Fruit fly (Drosophila melanogaster) whole organism, adult: Measurements from ENCODE around the gene meep.
A peak's percentile ranks its signal among the peaks of the same experiment; 100 is the strongest.
"Not testable (repeated sequence)": the region's sequence is repeated elsewhere in the genome, so short reads cannot be mapped to it uniquely, and the experiment has no call there.

Source experiments
- CG11617 ChIP-seq: fragments of 200-800 bp; sonication (Bioruptor generic); optimal IDR thresholded peaks from 2 replicates; lab custom pipeline; 2017; ENCODE audit warnings: mild to moderate bottlenecking, missing biosample characterization, missing genetic modification reagents, missing genetic modification characterization
- CG12768 ChIP-seq: fragments of 200-800 bp; sonication (Bioruptor generic); optimal IDR thresholded peaks from 2 replicates; lab custom pipeline; 2017; ENCODE audit warnings: missing biosample characterization, missing genetic modification characterization, mild to moderate bottlenecking, moderate library complexity, missing genetic modification reagents
- CG14711 ChIP-seq: fragments of 200-800 bp; sonication (Bioruptor generic); optimal IDR thresholded peaks from 2 replicates; lab custom pipeline; 2018; ENCODE audit warnings: missing biosample characterization, mild to moderate bottlenecking, missing genetic modification characterization, moderate library complexity
- CG1620 ChIP-seq: fragments of 200-800 bp; sonication (Bioruptor generic); optimal IDR thresholded peaks from 2 replicates; lab custom pipeline; 2016; ENCODE audit warnings: missing biosample characterization, missing genetic modification characterization
- CG33017 ChIP-seq: fragments of 200-800 bp; sonication (Bioruptor generic); optimal IDR thresholded peaks from 2 replicates; lab custom pipeline; 2018; ENCODE audit warnings: missing biosample characterization, mild to moderate bottlenecking, missing genetic modification characterization, moderate library complexity
- CG5204 ChIP-seq: fragments of 200-800 bp; sonication (Bioruptor generic); optimal IDR thresholded peaks from 2 replicates; lab custom pipeline; 2016; ENCODE audit warnings: missing biosample characterization, missing genetic modification characterization
- CG7045 ChIP-seq: fragments of 200-800 bp; sonication (Bioruptor generic); optimal IDR thresholded peaks from 2 replicates; lab custom pipeline; 2017; ENCODE audit warnings: missing biosample characterization, mild to moderate bottlenecking, missing genetic modification characterization
- CG7101 ChIP-seq: fragments of 200-800 bp; sonication (Bioruptor generic); optimal IDR thresholded peaks from 2 replicates; lab custom pipeline; 2018; ENCODE audit warnings: missing biosample characterization, mild to moderate bottlenecking, missing genetic modification characterization, moderate library complexity
- Clk ChIP-seq: fragments of 200-800 bp; sonication (Bioruptor generic); optimal IDR thresholded peaks from 2 replicates; lab custom pipeline; 2017; ENCODE audit warnings: missing biosample characterization, missing genetic modification characterization
- Crg-1 ChIP-seq: fragments of 200-800 bp; sonication (Bioruptor generic); optimal IDR thresholded peaks from 2 replicates; lab custom pipeline; 2016; ENCODE audit warnings: missing biosample characterization, missing genetic modification characterization
- Hr96 ChIP-seq: fragments of 200-800 bp; sonication (Bioruptor generic); optimal IDR thresholded peaks from 2 replicates; lab custom pipeline; 2016; ENCODE audit warnings: missing biosample characterization, missing genetic modification characterization
- Mnt ChIP-seq: fragments of 200-800 bp; sonication (Bioruptor generic); optimal IDR thresholded peaks from 2 replicates; lab custom pipeline; 2016; ENCODE audit warnings: missing biosample characterization, mild to moderate bottlenecking, missing genetic modification characterization
- bab1 ChIP-seq: fragments of 200-800 bp; sonication (Bioruptor generic); optimal IDR thresholded peaks from 3 replicates; lab custom pipeline; 2019; ENCODE audit warnings: missing biosample characterization, mild to moderate bottlenecking, missing genetic modification characterization, moderate library complexity
- cic ChIP-seq: fragments of 200-800 bp; sonication (Bioruptor generic); optimal IDR thresholded peaks from 2 replicates; lab custom pipeline; 2017; ENCODE audit warnings: missing biosample characterization, mild to moderate bottlenecking, missing genetic modification characterization, moderate library complexity
- cnc ChIP-seq, 2 experiments: fragments of >200 bp; optimal IDR thresholded peaks; 2 replicates each; lab custom pipeline; 2017
- kay ChIP-seq: fragments of 200-800 bp; sonication (Bioruptor generic); peaks from one replicate; lab custom pipeline; 2016; ENCODE audit warnings: missing biosample characterization, missing genetic modification characterization, borderline replicate concordance
- ovo ChIP-seq: fragments of 200-800 bp; sonication (Bioruptor generic); optimal IDR thresholded peaks from 2 replicates; lab custom pipeline; 2016; ENCODE audit warnings: missing biosample characterization, missing genetic modification characterization
- pad ChIP-seq: fragments of 200-800 bp; sonication (Bioruptor generic); optimal IDR thresholded peaks from 3 replicates; lab custom pipeline; 2017; ENCODE audit warnings: missing biosample characterization, missing genetic modification characterization, mild to moderate bottlenecking, moderate library complexity, missing genetic modification reagents
- tj ChIP-seq: fragments of 200-800 bp; sonication (Bioruptor generic); optimal IDR thresholded peaks from 3 replicates; lab custom pipeline; 2017; ENCODE audit warnings: missing biosample characterization, mild to moderate bottlenecking, missing genetic modification characterization, moderate library complexity
- toe ChIP-seq: fragments of 200-800 bp; sonication (Bioruptor generic); optimal IDR thresholded peaks from 2 replicates; lab custom pipeline; 2016; ENCODE audit warnings: missing biosample characterization, missing genetic modification characterization

Gene meep

DNA sequence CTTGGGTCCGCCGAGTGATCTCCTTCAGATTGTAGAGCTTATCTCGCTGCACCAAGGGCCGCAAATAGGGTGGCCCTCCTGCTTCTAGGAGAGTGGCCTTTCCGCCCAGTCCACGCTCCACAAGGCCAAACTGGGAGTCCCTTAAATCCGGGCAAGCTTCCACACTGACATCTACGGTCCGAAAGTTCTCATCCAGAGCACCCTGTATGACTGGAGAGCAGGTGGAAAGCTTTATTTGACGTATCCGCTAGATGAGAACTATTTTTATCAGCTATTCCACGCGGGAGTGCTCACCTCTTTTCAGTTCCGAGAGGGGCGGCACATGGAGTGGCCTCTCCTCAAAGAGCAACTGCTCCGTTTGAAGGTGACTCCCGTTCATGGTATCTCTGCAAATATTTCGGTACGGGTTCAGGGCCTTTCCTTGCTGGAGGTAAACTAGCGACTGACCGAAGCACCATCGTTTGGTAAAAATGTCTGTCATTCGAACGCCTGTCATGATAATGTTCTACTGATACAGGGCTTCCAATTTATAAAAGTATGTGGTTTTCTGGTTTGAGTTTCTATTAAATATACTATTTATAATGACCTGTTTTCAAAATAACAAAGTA lies at the start of gene meep:
Gene meep (minus strand): TSS at position 449 of the 608 bp plus-strand sequence.
- TF ChIP-seq CG33017 (no peak), cic (peak; percentile 51), CG12768 (no peak), ovo (GFP tag; lab: Kevin White, UChicago) (no peak), toe (no peak), CG11617 (no peak), Hr96 (GFP tag; lab: Kevin White, UChicago) (no peak)

DNA sequence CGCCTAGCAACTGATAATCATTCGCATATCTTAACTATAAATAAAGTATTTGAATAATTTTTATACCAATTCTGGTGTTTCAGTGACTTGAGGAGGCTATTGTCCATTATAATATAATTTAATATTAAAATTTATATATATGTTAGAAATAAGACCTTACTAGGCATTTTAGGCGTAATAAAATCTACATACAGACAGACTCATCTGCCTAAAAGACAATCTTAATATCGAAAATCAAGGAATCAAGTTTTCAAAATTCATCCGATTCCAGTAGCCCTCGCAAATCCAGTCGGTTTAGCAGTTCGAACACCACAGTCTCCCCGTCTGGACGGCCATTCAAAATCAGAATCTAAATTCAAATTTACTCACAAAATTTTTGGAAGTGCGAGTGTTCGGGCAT lies 48.9 kb upstream of the meep start, which contains the start of the genes CG9130 and CG9133:
Gene CG9130 (plus strand): TSS at position 301 of the 400 bp plus-strand sequence.
Gene CG9133 (plus strand): TSS at position 301 of the 400 bp plus-strand sequence.
- no peak for TF ChIP-seq CG5204 (GFP tag; lab: Kevin White, UChicago)
- no peak for TF ChIP-seq Mnt (GFP tag; lab: Kevin White, UChicago)
- TF ChIP-seq pad (GFP tag; lab: Kevin White, UChicago), result no peak

DNA sequence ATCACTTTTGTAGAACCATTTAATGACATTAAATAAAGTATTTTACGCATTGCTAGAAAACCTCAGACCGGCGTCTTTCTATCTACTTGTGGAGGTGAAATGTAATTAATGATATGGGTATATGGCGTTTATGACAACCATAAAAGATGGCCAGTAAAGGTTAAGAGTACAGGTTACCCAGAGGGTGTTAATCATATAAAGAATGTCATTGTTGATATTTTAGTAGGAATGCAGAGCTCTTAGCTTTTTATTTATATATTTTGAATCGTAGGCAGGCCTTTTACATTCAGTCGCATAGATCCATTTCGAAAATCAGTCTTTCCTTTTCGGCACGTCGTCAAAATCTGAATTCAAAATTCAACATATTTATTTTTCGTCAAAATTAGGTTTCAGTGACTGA lies 47.6 kb upstream of the meep start, which contains the start of gene Bfc:
Gene Bfc (plus strand): TSS at position 301 of the 400 bp plus-strand sequence.
- TF ChIP-seq CG7101 (tag; lab: Kevin White, UChicago) (no peak), CG5204 (GFP tag; lab: Kevin White, UChicago) (no peak), bab1 (GFP tag; lab: Kevin White, UChicago) (no peak), Hr96 (GFP tag; lab: Kevin White, UChicago) (no peak), CG11617 (no peak), Crg-1 (GFP tag; lab: Kevin White, UChicago) (no peak), CG33017 (no peak), pad (GFP tag; lab: Kevin White, UChicago) (no peak), cic (no peak), toe (no peak), CG12768 (no peak), CG7045 (GFP tag; lab: Kevin White, UChicago) (no peak), cnc (optimal IDR thresholded peaks at IDR 0.05; lab: Kevin White, UChicago) (no peak), Mnt (GFP tag; lab: Kevin White, UChicago) (no peak), tj (GFP tag; lab: Kevin White, UChicago) (no peak), kay (GFP tag; lab: Kevin White, UChicago) (no peak)

DNA sequence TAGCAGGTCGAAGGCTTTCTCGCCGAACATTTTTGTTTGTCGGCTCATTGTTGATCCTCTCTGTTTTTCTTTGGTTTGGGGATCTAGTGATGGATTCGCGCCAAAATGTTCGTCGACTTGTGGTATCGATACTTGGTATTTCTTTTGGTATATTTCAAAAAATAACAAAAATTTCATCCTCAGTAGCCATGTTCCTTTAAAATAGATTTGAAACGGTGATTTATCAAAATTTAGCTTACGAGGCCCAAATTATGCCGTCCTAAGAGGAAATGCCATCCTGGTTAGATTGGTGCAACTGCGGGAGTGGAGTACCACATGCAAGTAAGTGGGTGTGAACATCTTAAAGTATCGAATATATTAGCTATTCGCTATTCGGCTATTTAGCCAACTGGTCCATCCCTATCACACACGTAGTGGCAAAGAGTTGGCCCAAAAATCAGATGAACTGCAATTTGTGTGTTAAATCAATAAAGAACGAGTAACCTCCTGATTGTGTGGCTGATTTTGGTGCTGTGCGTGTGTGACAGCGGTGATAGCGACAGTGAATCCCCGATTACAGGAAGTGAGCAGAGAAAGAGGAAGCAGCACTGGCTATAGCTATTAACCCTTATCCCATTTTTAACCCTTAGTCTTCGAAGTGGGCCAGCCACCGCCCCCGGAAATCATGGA lies 44.9 kb upstream of the meep start, which contains the start of the genes Psf1 and Sac1:
Gene Psf1 (minus strand): TSS at position 51 of the 669 bp plus-strand sequence.
Gene Sac1 (plus strand): TSS at position 191 of the 669 bp plus-strand sequence.
- no peak for TF ChIP-seq Clk (GFP tag; lab: Kevin White, UChicago)
- no peak for TF ChIP-seq cic
- TF ChIP-seq CG11617, result no peak
- TF ChIP-seq toe, result peak; percentile 49
- no peak for TF ChIP-seq CG7101 (tag; lab: Kevin White, UChicago)
- TF ChIP-seq tj (GFP tag; lab: Kevin White, UChicago), result no peak
- peak; percentile 29 for TF ChIP-seq CG1620 (GFP tag; lab: Kevin White, UChicago)
- peak; percentile 5 for TF ChIP-seq CG7045 (GFP tag; lab: Kevin White, UChicago)
- TF ChIP-seq ovo (GFP tag; lab: Kevin White, UChicago), result no peak
- no peak for TF ChIP-seq pad (GFP tag; lab: Kevin White, UChicago)
- TF ChIP-seq CG33017, result no peak
- TF ChIP-seq Hr96 (GFP tag; lab: Kevin White, UChicago), result peak; percentile 55
- peak; percentile 20 for TF ChIP-seq Mnt (GFP tag; lab: Kevin White, UChicago)
- no peak for TF ChIP-seq CG12768
- TF ChIP-seq cnc (optimal IDR thresholded peaks at IDR 0.05; lab: Kevin White, UChicago), result no peak
- TF ChIP-seq kay (GFP tag; lab: Kevin White, UChicago), result no peak
- no peak for TF ChIP-seq Crg-1 (GFP tag; lab: Kevin White, UChicago)
- peak; percentile 19 for TF ChIP-seq CG14711 (tag; lab: Kevin White, UChicago)
- TF ChIP-seq bab1 (GFP tag; lab: Kevin White, UChicago), result no peak
- TF ChIP-seq CG5204 (GFP tag; lab: Kevin White, UChicago), result peak; percentile 30

DNA sequence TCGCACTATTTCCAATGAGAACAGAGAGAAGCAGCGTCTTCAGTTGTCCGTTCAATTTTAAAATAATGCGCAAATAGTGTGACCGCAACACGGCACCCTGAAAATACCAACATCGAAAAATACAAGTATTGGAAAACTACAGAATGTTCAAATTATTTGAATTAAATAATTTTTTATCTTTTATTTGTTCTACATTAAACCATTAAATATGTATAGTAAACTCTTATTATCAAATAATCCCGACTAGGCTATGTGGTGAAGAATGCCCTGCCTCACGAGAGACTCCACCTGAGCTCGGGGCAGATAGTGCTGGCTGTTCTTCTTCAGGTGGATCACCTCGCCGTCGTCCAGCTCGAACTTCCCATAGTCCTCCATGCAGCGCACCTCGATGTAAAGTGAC lies 44.0 kb upstream of the meep start, which contains the start of gene CG32318:
Gene CG32318 (minus strand): TSS at position 101 of the 400 bp plus-strand sequence.
- TF ChIP-seq cic; Hr96 (GFP tag; lab: Kevin White, UChicago); CG7101 (tag; lab: Kevin White, UChicago): not testable (repeated sequence)

DNA sequence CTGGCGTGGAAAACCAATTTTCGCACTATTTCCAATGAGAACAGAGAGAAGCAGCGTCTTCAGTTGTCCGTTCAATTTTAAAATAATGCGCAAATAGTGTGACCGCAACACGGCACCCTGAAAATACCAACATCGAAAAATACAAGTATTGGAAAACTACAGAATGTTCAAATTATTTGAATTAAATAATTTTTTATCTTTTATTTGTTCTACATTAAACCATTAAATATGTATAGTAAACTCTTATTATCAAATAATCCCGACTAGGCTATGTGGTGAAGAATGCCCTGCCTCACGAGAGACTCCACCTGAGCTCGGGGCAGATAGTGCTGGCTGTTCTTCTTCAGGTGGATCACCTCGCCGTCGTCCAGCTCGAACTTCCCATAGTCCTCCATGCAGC lies 43.0 kb upstream of the meep start, which contains the start of gene Klp61F:
Gene Klp61F (minus strand): TSS at position 101 of the 400 bp plus-strand sequence.
- TF ChIP-seq CG7101 (tag; lab: Kevin White, UChicago); CG7045 (GFP tag; lab: Kevin White, UChicago); cic: not testable (repeated sequence)

DNA sequence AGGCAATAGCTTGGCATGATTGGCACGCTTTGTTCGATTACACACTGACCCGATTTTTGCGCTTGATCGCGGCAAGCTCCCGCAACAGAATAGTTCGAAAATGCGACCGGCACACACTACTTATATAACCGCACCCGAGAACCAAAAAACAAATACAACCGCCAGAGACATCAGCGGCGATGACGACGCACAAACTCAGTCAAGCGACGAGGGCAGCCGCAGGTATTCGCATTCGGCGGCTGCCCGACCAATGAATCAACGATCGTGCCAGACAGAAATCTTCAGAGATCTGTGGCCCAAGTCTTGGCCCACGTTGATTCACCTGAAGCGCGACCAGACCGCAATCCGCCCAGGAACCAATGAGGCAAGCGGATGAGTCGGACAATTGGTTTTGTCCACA lies 35.4 kb upstream of the meep start, which contains the start of gene CG9192:
Gene CG9192 (minus strand): TSS at position 101 of the 400 bp plus-strand sequence.
- TF ChIP-seq Clk (GFP tag; lab: Kevin White, UChicago) (no peak), CG7101 (tag; lab: Kevin White, UChicago) (no peak), CG7045 (GFP tag; lab: Kevin White, UChicago) (no peak), toe (no peak)
